Fruit fly (Drosophila melanogaster): Measurements from ENCODE around the gene nebu.

DNA sequence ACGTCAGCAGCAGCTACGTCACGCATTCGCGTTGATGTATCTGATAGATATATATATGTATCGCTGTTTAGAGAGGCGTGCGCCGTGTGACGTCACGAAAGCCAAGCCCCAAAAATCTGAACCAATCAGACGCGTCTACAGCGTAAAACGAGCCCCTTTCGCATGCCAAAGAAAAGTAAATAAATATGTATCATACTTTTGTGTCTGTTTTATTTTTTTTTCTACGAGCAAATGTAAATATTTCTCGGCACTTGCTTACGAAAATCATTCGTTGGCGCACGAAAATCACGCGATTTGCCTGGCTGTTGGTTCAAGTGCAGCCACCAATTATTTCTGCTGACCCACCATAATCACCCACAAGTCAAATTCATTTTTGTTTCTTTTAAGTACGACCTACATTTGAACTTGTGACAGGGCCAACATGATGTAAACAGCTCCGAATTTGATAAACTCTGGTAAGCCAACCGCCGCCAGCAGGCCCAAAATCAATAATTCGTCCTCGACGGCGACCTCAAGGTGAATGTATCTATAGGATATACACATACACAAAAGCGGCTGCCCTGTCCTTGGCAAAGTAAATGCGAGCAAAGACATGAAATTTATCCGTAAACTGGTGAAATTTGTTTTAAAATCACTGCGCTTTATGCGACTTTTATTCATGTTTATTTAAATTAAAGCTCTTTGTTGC lies 8.2 kb downstream of the nebu start:
- no peak for TF ChIP-seq CG8478 (optimal IDR thresholded peaks at IDR 0.05)
- no peak for TF ChIP-seq CTCF (optimal IDR thresholded peaks at IDR 0.05)
